Worm (Caenorhabditis elegans) whole organism, young adult: Measurements from ENCODE around the gene ZC302.3.
A peak's percentile ranks its signal among the peaks of the same experiment; 100 is the strongest.

Source experiments
- B0019.2 ChIP-seq: fragments of 200-800 bp; sonication (Bioruptor generic); conservative IDR thresholded peaks from 2 replicates; pipeline ENCODE4 v1.3.6; 2022; ENCODE audit warnings: missing genetic modification reagents, missing genetic modification characterization, missing compliant biosample characterization
- B0035.1 ChIP-seq: sonication (generic microtip); optimal IDR thresholded peaks from 2 replicates; lab custom pipeline; 2016; ENCODE audit warnings: missing genetic modification characterization, mild to moderate bottlenecking, missing compliant biosample characterization, missing genotype, missing genetic modification reagents
- C06A6.2 ChIP-seq: fragments of 200-800 bp; sonication (Bioruptor generic); conservative IDR thresholded peaks from 2 replicates; pipeline ENCODE4 v1.3.6; 2022; ENCODE audit warnings: missing genetic modification characterization, missing compliant biosample characterization
- F10E7.11 ChIP-seq: sonication (generic microtip); optimal IDR thresholded peaks from 2 replicates; lab custom pipeline; 2017; ENCODE audit warnings: mild to moderate bottlenecking, missing genetic modification characterization, moderate library complexity, missing compliant biosample characterization
- F52B5.7 ChIP-seq: sonication (generic microtip); optimal IDR thresholded peaks from 2 replicates; lab custom pipeline; 2016; ENCODE audit warnings: mild to moderate bottlenecking, missing genetic modification characterization, missing compliant biosample characterization
- F55B11.4 ChIP-seq: sonication (generic microtip); optimal IDR thresholded peaks from 2 replicates; lab custom pipeline; 2016; ENCODE audit warnings: missing compliant biosample characterization, missing genetic modification characterization, borderline replicate concordance; ENCODE audit not compliant: insufficient read depth
- T07F8.4 ChIP-seq: sonication (generic microtip); optimal IDR thresholded peaks from 2 replicates; lab custom pipeline; 2016; ENCODE audit warnings: mild to moderate bottlenecking, missing genetic modification characterization, moderate library complexity, missing compliant biosample characterization
- Y56A3A.18 ChIP-seq: fragments of 200-800 bp; sonication (Bioruptor generic); IDR thresholded peaks from 2 replicates; pipeline ENCODE4 v1.3.6; 2022; ENCODE audit warnings: missing genetic modification reagents, missing genetic modification characterization, missing compliant biosample characterization
- aptf-3 ChIP-seq: fragments of 200-800 bp; sonication (Bioruptor generic); IDR thresholded peaks from 2 replicates; pipeline ENCODE4 v1.3.6; 2022; ENCODE audit warnings: missing genetic modification characterization, missing compliant biosample characterization
- attf-3 ChIP-seq: fragments of 200-800 bp; sonication (Bioruptor generic); conservative IDR thresholded peaks from 2 replicates; pipeline ENCODE4 v1.3.6; 2022; ENCODE audit warnings: missing genetic modification reagents, missing genetic modification characterization, missing compliant biosample characterization
- cebp-1 ChIP-seq, 2 experiments: fragments of 200-800 bp in 1 of 2; sonication (Bioruptor generic) in 1 of 2; sonication (generic microtip) in 1 of 2; IDR thresholded peaks in 1 of 2; optimal IDR thresholded peaks in 1 of 2; 2 replicates each; pipeline versions ENCODE4 v1.3.6 to Lab custom; 2017 to 2022; ENCODE audit warnings: missing compliant biosample characterization in 2 of 2, missing genetic modification characterization in 2 of 2, mild to moderate bottlenecking in 1 of 2, missing genetic modification reagents in 1 of 2, moderate library complexity in 1 of 2
- cebp-2 ChIP-seq: fragments of 200-800 bp; sonication (Bioruptor generic); IDR thresholded peaks from 2 replicates; pipeline ENCODE4 v1.3.6; 2022; ENCODE audit warnings: missing genetic modification characterization, missing compliant biosample characterization
- ceh-58 ChIP-seq: fragments of 200-800 bp; sonication (Bioruptor generic); IDR thresholded peaks from 2 replicates; pipeline ENCODE4 v1.3.6; 2022; ENCODE audit warnings: missing genetic modification characterization, missing compliant biosample characterization
- ceh-91 ChIP-seq: fragments of 200-800 bp; sonication (Bioruptor generic); IDR thresholded peaks from 2 replicates; pipeline ENCODE4 v1.3.6; 2022; ENCODE audit warnings: missing genetic modification reagents, missing genetic modification characterization, missing compliant biosample characterization
- dox-1 ChIP-seq: fragments of 200-800 bp; sonication (Bioruptor generic); IDR thresholded peaks from 2 replicates; pipeline ENCODE4 v1.3.6; 2022; ENCODE audit warnings: missing genetic modification reagents, missing genetic modification characterization, missing compliant biosample characterization
- egrh-3 ChIP-seq: fragments of 200-800 bp; sonication (Bioruptor generic); IDR thresholded peaks from 2 replicates; pipeline ENCODE4 v1.3.6; 2022; ENCODE audit warnings: missing genetic modification reagents, missing genetic modification characterization, missing compliant biosample characterization
- hlh-26 ChIP-seq: fragments of 200-800 bp; sonication (Bioruptor generic); conservative IDR thresholded peaks from 2 replicates; pipeline ENCODE4 v1.3.6; 2022; ENCODE audit warnings: missing genetic modification reagents, missing genetic modification characterization, missing compliant biosample characterization
- let-607 ChIP-seq, 2 experiments: fragments of 200-800 bp in 1 of 2; sonication (Bioruptor generic) in 1 of 2; sonication (generic microtip) in 1 of 2; optimal IDR thresholded peaks; 2 replicates each; lab custom pipeline; 2016 to 2018; ENCODE audit warnings: mild to moderate bottlenecking in 2 of 2, missing compliant biosample characterization in 2 of 2, missing genetic modification characterization in 2 of 2, moderate library complexity in 2 of 2, missing genotype in 1 of 2
- lsy-27 ChIP-seq: sonication (generic microtip); optimal IDR thresholded peaks from 2 replicates; lab custom pipeline; 2017; ENCODE audit warnings: missing genetic modification characterization, mild to moderate bottlenecking, missing compliant biosample characterization, antibody characterized with exemption, missing genotype, borderline replicate concordance; ENCODE audit not compliant: insufficient read depth
- mel-28 ChIP-seq: sonication (generic microtip); optimal IDR thresholded peaks from 2 replicates; lab custom pipeline; 2016; ENCODE audit warnings: borderline replicate concordance, mild to moderate bottlenecking, missing genetic modification characterization, missing compliant biosample characterization
- mes-4 ChIP-seq: sonication (generic microtip); optimal IDR thresholded peaks from 2 replicates; lab custom pipeline; 2016; ENCODE audit warnings: missing genotype, missing genetic modification characterization, missing compliant biosample characterization
- nfya-1 ChIP-seq: sonication (generic microtip); optimal IDR thresholded peaks from 2 replicates; lab custom pipeline; 2017; ENCODE audit warnings: antibody characterized with exemption, missing compliant biosample characterization, missing genetic modification characterization, borderline replicate concordance; ENCODE audit not compliant: insufficient read depth
- nfyb-1 ChIP-seq: fragments of 200-800 bp; sonication (Bioruptor generic); IDR thresholded peaks from 2 replicates; pipeline ENCODE4 v1.3.6; 2022; ENCODE audit warnings: missing genetic modification reagents, missing genetic modification characterization, missing compliant biosample characterization
- nhr-120 ChIP-seq: fragments of 200-800 bp; sonication (Bioruptor generic); IDR thresholded peaks from 2 replicates; pipeline ENCODE4 v1.3.6; 2022; ENCODE audit warnings: missing genetic modification characterization, missing compliant biosample characterization
- nhr-80 ChIP-seq: sonication (generic microtip); optimal IDR thresholded peaks from 2 replicates; lab custom pipeline; 2016; ENCODE audit warnings: missing genetic modification characterization, missing compliant biosample characterization
- pbrm-1 ChIP-seq: fragments of 200-800 bp; sonication (Bioruptor generic); IDR thresholded peaks from 2 replicates; pipeline ENCODE4 v1.3.6; 2022; ENCODE audit warnings: missing genetic modification reagents, missing genetic modification characterization, missing compliant biosample characterization
- pha-4 ChIP-seq: fragments of 150-350 bp; sonication (generic microtip); optimal IDR thresholded peaks from 2 replicates; lab custom pipeline; 2014; ENCODE audit warnings: missing biosample characterization, missing genetic modification reagents, missing genetic modification characterization
- repo-1 ChIP-seq: sonication (generic microtip); optimal IDR thresholded peaks from 2 replicates; lab custom pipeline; 2017; ENCODE audit warnings: mild to moderate bottlenecking, missing genetic modification characterization, missing compliant biosample characterization
- sdz-38 ChIP-seq: sonication (generic microtip); optimal IDR thresholded peaks from 2 replicates; lab custom pipeline; 2016; ENCODE audit warnings: missing genotype, missing genetic modification characterization, missing compliant biosample characterization
- snpc-1.3 ChIP-seq: sonication (generic microtip); optimal IDR thresholded peaks from 2 replicates; lab custom pipeline; 2017; ENCODE audit warnings: missing genetic modification characterization, mild to moderate bottlenecking, missing compliant biosample characterization, antibody characterized with exemption, moderate library complexity, missing genotype, missing genetic modification reagents; ENCODE audit not compliant: insufficient read depth
- tbx-9 ChIP-seq: sonication (generic microtip); optimal IDR thresholded peaks from 2 replicates; lab custom pipeline; 2016; ENCODE audit warnings: borderline replicate concordance, missing genetic modification characterization, inconsistent platforms, missing compliant biosample characterization
- unc-130 ChIP-seq: sonication (generic microtip); optimal IDR thresholded peaks from 2 replicates; lab custom pipeline; 2016; ENCODE audit warnings: missing genetic modification reagents, missing genetic modification characterization, missing compliant biosample characterization
- ztf-6 ChIP-seq: fragments of 200-800 bp; sonication (Bioruptor generic); IDR thresholded peaks from 2 replicates; pipeline ENCODE4 v1.3.6; 2022; ENCODE audit warnings: missing genetic modification reagents, missing genetic modification characterization, missing compliant biosample characterization

The ZC302.3 gene

ce11 chrV:10760839-10761238, 19.6 kb upstream of the ZC302.3 start:
- TF ChIP-seq mel-28 (tag; lab: Kevin White, UChicago) = no peak
- no peak for TF ChIP-seq F55B11.4 (tag; lab: Kevin White, UChicago)
- no peak for TF ChIP-seq pha-4 (tag; lab: Kevin White, UChicago)
- no peak for TF ChIP-seq dox-1 (GFP tag; lab: Robert Waterston, UW)
- no peak for TF ChIP-seq ztf-6 (GFP tag; lab: Robert Waterston, UW)
- TF ChIP-seq let-607 (tag; optimal IDR thresholded peaks at IDR 0.05; lab: Kevin White, UChicago) = no peak
- TF ChIP-seq nhr-120 (GFP tag; lab: Robert Waterston, UW) = no peak
- no peak for TF ChIP-seq ceh-91 (GFP tag; lab: Robert Waterston, UW)
- no peak for TF ChIP-seq sdz-38 (tag; lab: Kevin White, UChicago)
- TF ChIP-seq F52B5.7 (tag; lab: Kevin White, UChicago) = no peak
- TF ChIP-seq aptf-3 (GFP tag; lab: Robert Waterston, UW) = no peak
- no peak for TF ChIP-seq snpc-1.3
- no peak for TF ChIP-seq tbx-9 (tag; lab: Kevin White, UChicago)
- no peak for TF ChIP-seq F10E7.11 (tag; lab: Kevin White, UChicago)
- TF ChIP-seq nfya-1 (tag; lab: Kevin White, UChicago) = no peak
- TF ChIP-seq nhr-80 (tag; lab: Kevin White, UChicago) = no peak
- TF ChIP-seq attf-3 (GFP tag; lab: Robert Waterston, UW) = no peak
- TF ChIP-seq ceh-58 = no peak

- TF ChIP-seq pbrm-1 (GFP tag; lab: Robert Waterston, UW) = no peak
- no peak for TF ChIP-seq T07F8.4 (tag; lab: Kevin White, UChicago)
- no peak for TF ChIP-seq egrh-3
- TF ChIP-seq unc-130 (GFP tag; lab: Kevin White, UChicago) = no peak
- no peak for TF ChIP-seq dox-1 (GFP tag; lab: Robert Waterston, UW)
- no peak for TF ChIP-seq lsy-27 (tag; lab: Kevin White, UChicago)
- TF ChIP-seq B0019.2 (GFP tag; lab: Robert Waterston, UW) = no peak
- TF ChIP-seq hlh-26 (GFP tag; lab: Robert Waterston, UW) = no peak
- no peak for TF ChIP-seq Y56A3A.18 (GFP tag; lab: Robert Waterston, UW)
Observed at ce11 chrV:10758658-10759057, 17.4 kb upstream of the ZC302.3 start, which contains the start of gene F28H7.8. Gene F28H7.8 (plus strand): TSS chrV:10758958.

ce11 chrV:10757128-10757527, 15.9 kb upstream of the ZC302.3 start:
- TF ChIP-seq cebp-1 (GFP tag; IDR thresholded peaks at IDR 0.05; lab: Robert Waterston, UW) (peak; percentile 57; the same call in 1 of the 2 replicates), cebp-1 (tag; optimal IDR thresholded peaks at IDR 0.05; lab: Kevin White, UChicago) (no peak), B0035.1 (tag; lab: Kevin White, UChicago) (no peak)

- TF ChIP-seq nfyb-1 (GFP tag; lab: Robert Waterston, UW) (no peak), nhr-120 (GFP tag; lab: Robert Waterston, UW) (no peak), repo-1 (tag; lab: Kevin White, UChicago) (no peak), C06A6.2 (GFP tag; lab: Robert Waterston, UW) (no peak), mes-4 (no peak), cebp-2 (GFP tag; lab: Robert Waterston, UW) (no peak), let-607 (tag; optimal IDR thresholded peaks at IDR 0.05; lab: Kevin White, UChicago) (no peak)
Observed at ce11 chrV:10756698-10757097, 15.4 kb upstream of the ZC302.3 start, which contains the start of gene irld-6. Gene irld-6 (minus strand): TSS chrV:10756798.
